Worm (Caenorhabditis elegans) whole organism, midembryonic: ENCODE measurements around the gene C56G3.2.

Source experiments
- T22C8.4 ChIP-seq: fragments of 200-800 bp; sonication (Bioruptor generic); IDR thresholded peaks from 2 replicates; pipeline ENCODE4 v1.3.6; 2022; ENCODE audit warnings: missing genetic modification characterization, missing compliant biosample characterization
- cog-1 ChIP-seq: sonication (generic microtip); optimal IDR thresholded peaks from 2 replicates; lab custom pipeline; 2016; ENCODE audit warnings: missing genetic modification characterization, missing compliant biosample characterization
- flt-1 ChIP-seq: fragments of 200-800 bp; sonication (Bioruptor generic); IDR thresholded peaks from 2 replicates; pipeline ENCODE4 v1.3.6; 2022; ENCODE audit warnings: missing genetic modification characterization, missing compliant biosample characterization
- klf-2 ChIP-seq: fragments of 200-800 bp; sonication (Bioruptor generic); conservative IDR thresholded peaks from 2 replicates; pipeline ENCODE4 v1.3.6; 2022; ENCODE audit warnings: missing genetic modification reagents, missing genetic modification characterization, missing compliant biosample characterization
- med-1 ChIP-seq: sonication (generic microtip); optimal IDR thresholded peaks from 2 replicates; lab custom pipeline; 2017; ENCODE audit warnings: missing genetic modification characterization, mild to moderate bottlenecking, missing compliant biosample characterization, antibody characterized with exemption, missing genetic modification reagents; ENCODE audit not compliant: insufficient read depth
- ref-1 ChIP-seq: fragments of 200-800 bp; sonication (Bioruptor generic); conservative IDR thresholded peaks from 2 replicates; pipeline ENCODE4 v1.3.6; 2022; ENCODE audit warnings: missing genetic modification reagents, missing genetic modification characterization, missing compliant biosample characterization
- tab-1 ChIP-seq: fragments of 200-800 bp; sonication (Bioruptor generic); IDR thresholded peaks from 2 replicates; pipeline ENCODE4 v1.3.6; 2022; ENCODE audit warnings: missing genetic modification characterization, missing compliant biosample characterization
- ztf-23 ChIP-seq: fragments of 200-800 bp; sonication (Bioruptor generic); IDR thresholded peaks from 2 replicates; pipeline ENCODE4 v1.3.6; 2022; ENCODE audit warnings: missing genetic modification reagents, missing genetic modification characterization, missing compliant biosample characterization
- ztf-29 ChIP-seq: fragments of 200-800 bp; sonication (Bioruptor generic); IDR thresholded peaks from 2 replicates; pipeline ENCODE4 v1.3.6; 2022; ENCODE audit warnings: missing genetic modification reagents, missing genetic modification characterization, missing compliant biosample characterization

The C56G3.2 gene

DNA sequence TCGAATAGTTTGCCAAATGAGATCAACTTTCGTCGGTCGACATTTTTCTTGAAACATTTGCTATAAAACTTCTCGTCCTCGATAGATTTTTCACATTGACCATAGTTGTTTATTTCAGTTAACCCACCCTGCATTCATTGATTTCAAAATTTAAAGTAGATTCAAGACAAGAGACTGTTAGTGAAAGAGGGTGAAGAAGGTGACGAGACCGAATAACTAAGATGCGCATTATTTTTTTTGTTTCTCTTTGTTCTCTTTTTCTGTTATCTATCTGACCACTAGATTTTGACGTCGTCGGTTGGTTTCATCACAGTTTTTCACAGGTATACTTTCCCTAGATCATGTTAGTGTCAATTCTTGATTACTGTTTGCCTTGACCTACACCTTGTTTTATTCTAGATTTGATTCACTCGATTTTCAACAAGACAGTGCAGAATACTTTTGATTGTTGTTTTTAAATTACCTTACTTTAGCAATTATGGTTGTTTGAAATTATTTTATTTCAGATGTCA, 34.6 kb upstream of the C56G3.2 start, which contains the start of gene ttr-30:
Gene ttr-30 (plus strand): TSS at position 265 of the 512 bp plus-strand sequence.
- no peak for TF ChIP-seq ztf-23
- no peak for TF ChIP-seq ref-1
- TF ChIP-seq cog-1, result no peak
- no peak for TF ChIP-seq T22C8.4 (GFP tag; lab: Robert Waterston, UW)
- no peak for TF ChIP-seq tab-1
- TF ChIP-seq ztf-29 (GFP tag; lab: Robert Waterston, UW), result no peak
- no peak for TF ChIP-seq med-1 (GFP tag; lab: Kevin White, UChicago)
- TF ChIP-seq klf-2 (GFP tag; lab: Robert Waterston, UW), result no peak
- TF ChIP-seq flt-1 (GFP tag; lab: Robert Waterston, UW), result no peak

DNA sequence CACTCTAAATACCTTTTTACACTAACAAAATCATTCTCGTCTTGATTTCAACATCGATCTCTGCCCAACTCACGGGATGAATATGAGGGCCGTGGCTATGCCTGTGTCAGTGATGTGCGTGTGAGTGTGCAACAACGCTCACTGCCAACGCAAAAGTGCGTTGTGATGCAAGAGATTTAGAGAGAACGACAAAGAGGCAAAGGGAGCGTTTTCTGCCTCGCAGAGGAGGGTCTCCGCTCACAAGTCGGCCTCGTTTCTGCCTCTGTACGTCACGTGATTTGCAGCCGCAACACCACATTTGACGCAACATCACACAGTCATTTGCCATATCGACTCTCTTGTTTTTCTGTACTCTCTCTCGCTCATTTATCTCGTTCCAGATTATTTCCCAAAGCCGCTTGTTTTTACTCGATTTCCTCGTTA, 31.1 kb upstream of the C56G3.2 start, which contains the start of gene epg-7:
Gene epg-7 (plus strand): TSS at position 413 of the 423 bp plus-strand sequence.
- no peak for TF ChIP-seq ref-1
- peak; percentile 73 for TF ChIP-seq cog-1
- no peak for TF ChIP-seq flt-1 (GFP tag; lab: Robert Waterston, UW)
- TF ChIP-seq med-1 (GFP tag; lab: Kevin White, UChicago), result no peak
- TF ChIP-seq ztf-23, result peak; percentile 59
- TF ChIP-seq T22C8.4 (GFP tag; lab: Robert Waterston, UW), result no peak

DNA sequence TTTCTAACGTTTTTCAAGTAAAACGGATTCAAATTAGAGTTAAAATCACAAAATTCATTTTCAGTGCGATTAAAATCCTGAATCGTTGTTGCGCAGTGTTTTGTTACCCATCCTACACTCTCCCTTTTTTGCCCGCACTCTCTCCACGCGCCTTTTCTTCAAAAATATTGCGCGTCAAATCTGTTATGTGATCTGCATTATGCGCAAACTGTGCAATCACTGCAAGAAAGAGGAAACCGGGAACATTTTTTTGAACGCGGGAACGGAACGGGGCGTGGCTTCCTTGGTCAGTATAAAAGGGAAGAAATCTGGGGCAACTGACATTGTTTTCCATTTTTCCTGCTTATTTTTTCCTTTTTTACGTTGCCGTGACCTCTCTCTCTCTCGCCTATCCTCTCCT, 25.0 kb upstream of the C56G3.2 start:
- no peak for TF ChIP-seq ztf-23
- TF ChIP-seq ref-1, result no peak
- TF ChIP-seq cog-1, result no peak
- TF ChIP-seq ztf-29 (GFP tag; lab: Robert Waterston, UW), result no peak
- TF ChIP-seq T22C8.4 (GFP tag; lab: Robert Waterston, UW), result no peak
- TF ChIP-seq klf-2 (GFP tag; lab: Robert Waterston, UW), result no peak
- no peak for TF ChIP-seq flt-1 (GFP tag; lab: Robert Waterston, UW)
- no peak for TF ChIP-seq tab-1
- no peak for TF ChIP-seq med-1 (GFP tag; lab: Kevin White, UChicago)

DNA sequence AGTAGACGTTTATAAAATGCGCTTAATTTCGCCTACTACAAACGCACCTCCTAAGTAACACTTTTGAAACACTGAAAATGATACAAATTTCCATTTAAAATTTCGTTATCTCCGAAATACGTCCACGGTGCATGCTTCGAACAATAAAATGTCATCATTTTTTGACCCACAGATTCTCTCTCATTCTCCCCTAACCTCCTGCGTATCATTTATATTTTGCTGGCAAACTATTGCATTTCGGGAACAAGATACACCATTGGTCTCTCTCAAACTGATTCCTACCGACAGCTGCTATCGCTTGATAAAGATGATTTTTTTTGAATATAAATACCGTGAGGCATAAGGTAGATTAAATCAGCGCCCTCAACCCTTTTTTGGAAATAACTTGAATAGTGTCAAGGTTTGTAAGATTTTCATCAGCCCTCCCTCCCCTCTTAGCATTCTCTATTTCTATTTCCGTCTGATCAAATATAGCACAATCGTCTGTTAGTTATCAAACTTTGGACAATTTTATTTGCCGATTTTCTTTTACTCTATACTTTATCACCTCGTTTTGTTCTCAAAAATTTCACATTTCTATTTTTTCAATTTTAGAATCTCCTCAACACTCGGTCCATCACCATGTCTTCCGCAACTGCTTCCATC, 24.3 kb upstream of the C56G3.2 start, which contains the start of gene C07D8.6:
Gene C07D8.6 (plus strand): TSS at position 595 of the 645 bp plus-strand sequence.
- TF ChIP-seq klf-2 (GFP tag; lab: Robert Waterston, UW) (no peak), ref-1 (no peak)

DNA sequence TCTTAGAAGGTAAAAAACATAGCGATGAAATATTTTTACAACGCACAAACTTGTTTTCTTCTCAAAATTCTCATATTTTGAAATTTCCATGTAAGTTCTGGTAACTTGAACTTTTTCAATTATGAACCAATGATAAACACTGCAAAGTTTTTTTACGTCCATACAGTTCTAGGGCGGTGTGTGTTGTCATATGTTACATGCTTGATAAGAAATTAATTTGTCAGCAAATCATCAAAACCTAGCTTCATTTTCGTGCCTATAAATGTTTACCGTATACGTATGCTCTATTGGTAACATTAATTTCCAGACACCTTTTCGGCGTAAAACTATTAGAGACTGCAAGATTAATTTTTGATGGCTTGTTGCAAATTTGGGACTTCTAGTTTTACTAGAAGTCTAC, 22.1 kb upstream of the C56G3.2 start:
- TF ChIP-seq flt-1 (GFP tag; lab: Robert Waterston, UW) (no peak), ref-1 (no peak), ztf-29 (GFP tag; lab: Robert Waterston, UW) (no peak), ztf-23 (no peak), med-1 (GFP tag; lab: Kevin White, UChicago) (no peak), T22C8.4 (GFP tag; lab: Robert Waterston, UW) (no peak)

DNA sequence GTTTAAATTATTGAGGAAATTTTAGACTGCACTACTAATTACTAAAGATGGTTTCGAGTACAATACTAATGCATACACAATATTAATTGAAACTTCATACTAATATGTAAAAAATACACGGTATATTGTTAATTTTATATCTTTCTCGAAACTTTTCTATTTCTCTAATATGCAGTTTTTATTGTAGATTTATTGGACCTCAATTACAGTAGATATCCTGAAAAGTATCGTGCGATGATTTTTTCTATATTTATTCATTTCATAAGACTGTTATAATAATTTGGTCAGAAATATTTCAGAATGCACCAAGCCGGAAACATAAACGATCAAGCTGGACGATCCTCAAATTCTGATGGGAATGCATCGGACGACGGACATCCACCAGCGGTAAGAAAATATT, 21.6 kb upstream of the C56G3.2 start, which contains the start of gene C07D8.5:
Gene C07D8.5 (plus strand): TSS at position 301 of the 400 bp plus-strand sequence.
- TF ChIP-seq klf-2 (GFP tag; lab: Robert Waterston, UW), result no peak
- no peak for TF ChIP-seq ref-1
- no peak for TF ChIP-seq ztf-23
- TF ChIP-seq cog-1, result no peak
- no peak for TF ChIP-seq tab-1
- TF ChIP-seq T22C8.4 (GFP tag; lab: Robert Waterston, UW), result no peak
- no peak for TF ChIP-seq flt-1 (GFP tag; lab: Robert Waterston, UW)
- TF ChIP-seq med-1 (GFP tag; lab: Kevin White, UChicago), result no peak
- TF ChIP-seq ztf-29 (GFP tag; lab: Robert Waterston, UW), result no peak

DNA sequence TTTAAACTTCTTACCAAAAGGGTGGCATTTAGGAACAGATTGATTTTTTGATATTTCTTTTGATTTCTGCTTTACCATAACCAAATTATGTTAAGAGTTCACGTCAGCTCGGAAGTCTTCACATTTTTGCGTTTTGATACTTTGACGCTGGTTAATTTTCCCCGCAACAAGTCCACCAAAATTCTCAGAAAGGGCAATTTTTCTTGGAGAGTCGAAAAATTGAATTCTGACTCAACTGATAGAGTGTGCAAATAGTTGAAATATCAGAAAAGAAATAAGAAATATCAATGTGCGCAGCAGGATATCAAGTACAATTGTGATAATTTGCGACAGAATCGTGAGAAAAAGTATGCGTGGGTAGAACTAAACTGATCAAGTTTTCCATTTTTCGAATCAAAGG, 4.4 kb downstream of the C56G3.2 start:
- TF ChIP-seq klf-2 (GFP tag; lab: Robert Waterston, UW) (no peak), ref-1 (no peak), med-1 (GFP tag; lab: Kevin White, UChicago) (no peak), tab-1 (no peak), T22C8.4 (GFP tag; lab: Robert Waterston, UW) (no peak), ztf-23 (no peak), cog-1 (no peak), ztf-29 (GFP tag; lab: Robert Waterston, UW) (no peak), flt-1 (GFP tag; lab: Robert Waterston, UW) (no peak)

DNA sequence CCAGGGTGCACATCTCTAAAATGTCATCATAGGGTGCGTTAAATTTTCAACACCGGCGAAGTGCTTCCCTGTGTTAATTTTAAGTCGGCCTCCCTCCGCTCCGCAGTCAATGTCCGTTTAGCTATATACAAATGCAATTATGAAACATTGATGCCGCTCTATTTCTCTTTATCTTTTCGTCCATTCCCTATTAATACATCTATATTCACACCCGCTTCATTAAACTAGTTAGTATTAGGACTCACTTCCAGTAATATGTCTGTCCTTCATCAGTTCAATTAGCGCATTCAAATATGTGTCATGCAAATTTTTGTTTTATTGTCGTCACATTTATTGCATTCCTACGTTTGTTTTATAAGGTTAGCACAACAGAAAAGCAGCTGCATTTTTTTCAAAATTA, 6.6 kb downstream of the C56G3.2 start:
- TF ChIP-seq T22C8.4 (GFP tag; lab: Robert Waterston, UW) (no peak), ztf-29 (GFP tag; lab: Robert Waterston, UW) (no peak), med-1 (GFP tag; lab: Kevin White, UChicago) (no peak), ztf-23 (no peak), klf-2 (GFP tag; lab: Robert Waterston, UW) (no peak), ref-1 (no peak), tab-1 (no peak)

DNA sequence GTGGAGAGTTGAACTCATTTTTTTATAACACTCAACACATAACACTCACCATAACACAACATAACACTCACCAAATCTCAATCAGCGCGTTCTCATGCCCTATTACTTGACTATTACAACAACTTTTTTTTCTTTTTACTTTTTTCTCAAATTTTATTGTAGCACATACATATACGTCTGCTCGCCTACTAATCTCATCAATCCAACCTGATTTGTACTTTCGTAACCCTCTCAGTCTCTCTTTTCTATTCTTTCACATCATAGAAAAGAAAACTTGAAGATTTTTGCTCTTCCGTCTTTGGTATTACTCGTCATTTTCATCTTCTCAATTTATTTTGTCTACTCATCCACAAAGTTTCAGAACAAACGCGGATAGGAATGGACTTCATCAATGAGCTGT, 11.6 kb downstream of the C56G3.2 start, which contains the start of gene npr-8:
Gene npr-8 (plus strand): TSS at position 362 of the 400 bp plus-strand sequence.
- TF ChIP-seq tab-1 (no peak), T22C8.4 (GFP tag; lab: Robert Waterston, UW) (no peak), ztf-29 (GFP tag; lab: Robert Waterston, UW) (no peak), klf-2 (GFP tag; lab: Robert Waterston, UW) (no peak), med-1 (GFP tag; lab: Kevin White, UChicago) (no peak), ref-1 (no peak), flt-1 (GFP tag; lab: Robert Waterston, UW) (no peak), cog-1 (no peak), ztf-23 (no peak)

DNA sequence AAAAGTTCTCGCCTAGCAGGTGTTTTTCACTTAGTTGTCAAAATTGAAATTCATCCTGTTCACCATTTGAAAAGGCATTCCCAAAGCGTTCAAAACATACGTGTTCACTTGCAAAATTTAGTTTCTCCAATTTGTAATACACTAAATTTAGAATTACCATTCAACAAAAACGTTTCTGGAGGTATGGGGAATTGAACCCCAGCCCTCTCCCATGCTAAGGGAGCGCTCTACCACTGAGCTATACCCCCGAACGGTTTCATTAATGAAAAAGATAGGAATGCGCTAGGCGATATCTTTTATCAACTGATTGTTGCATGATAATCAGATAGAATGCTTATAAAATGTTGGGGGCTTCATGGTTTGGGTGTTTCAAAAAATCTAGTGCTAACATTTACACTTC, 13.2 kb downstream of the C56G3.2 start:
- TF ChIP-seq T22C8.4 (GFP tag; lab: Robert Waterston, UW) (no peak), med-1 (GFP tag; lab: Kevin White, UChicago) (no peak), klf-2 (GFP tag; lab: Robert Waterston, UW) (no peak), tab-1 (no peak), cog-1 (no peak), ztf-29 (GFP tag; lab: Robert Waterston, UW) (no peak), flt-1 (GFP tag; lab: Robert Waterston, UW) (no peak), ztf-23 (no peak), ref-1 (no peak)
